Fruit fly (Drosophila melanogaster) Kc167 (cell line): ENCODE data around the gene CCDC53.

ENCODE experiments used
- Myc ChIP-seq: fragments of >200 bp; optimal IDR thresholded peaks from 2 replicates; lab custom pipeline; 2017; ENCODE audit warnings: missing external identifiers
- h ChIP-seq: fragments of >200 bp; optimal IDR thresholded peaks from 3 replicates; lab custom pipeline; 2018; ENCODE audit warnings: missing external identifiers
- psq ChIP-seq: fragments of >200 bp; optimal IDR thresholded peaks from 2 replicates; lab custom pipeline; 2017; ENCODE audit warnings: missing external identifiers
- ttk ChIP-seq: sonication (Bioruptor generic); optimal IDR thresholded peaks from 2 replicates; lab custom pipeline; 2017; ENCODE audit warnings: missing external identifiers

DNA sequence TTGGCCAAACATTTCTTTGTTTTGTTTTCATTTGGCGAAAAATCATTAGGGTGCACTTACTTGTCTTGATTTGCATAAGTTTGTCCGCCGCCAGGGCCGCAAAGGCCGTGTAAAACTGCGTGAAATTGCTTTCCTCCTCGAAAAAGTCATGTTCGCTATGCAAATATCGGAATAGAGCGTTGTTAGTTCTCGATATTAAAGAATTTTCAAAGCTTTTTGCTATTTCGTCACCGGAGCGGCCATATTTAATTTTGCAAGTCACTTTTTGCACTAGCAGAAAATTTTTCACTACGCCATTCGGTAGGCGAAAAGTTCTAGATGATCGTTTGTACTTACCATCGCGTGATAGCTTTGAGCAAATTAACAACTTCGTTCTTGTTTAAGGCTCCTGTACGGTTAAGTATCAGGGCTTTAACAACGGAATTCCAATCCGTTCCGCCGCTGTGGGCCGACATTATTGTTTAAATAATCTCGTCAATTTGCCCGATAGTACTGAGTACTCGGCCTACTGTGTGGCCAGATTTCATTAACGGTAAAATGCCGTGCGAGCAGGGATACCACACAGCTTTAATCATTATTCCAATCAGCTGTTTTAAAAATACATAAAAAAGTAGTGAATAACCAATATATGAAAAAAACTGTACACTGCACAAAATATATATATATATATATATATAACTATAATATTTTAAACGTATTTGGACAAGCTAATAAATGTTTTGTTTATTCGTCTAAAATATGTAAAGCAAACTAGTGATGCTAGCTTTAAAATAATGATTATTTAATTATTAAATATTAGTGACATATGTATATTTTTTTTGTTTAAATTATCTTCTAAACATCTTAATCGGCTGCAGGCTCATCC lies 30.4 kb downstream of the CCDC53 start, which contains the start of gene poe:
- TF ChIP-seq psq (lab: Kevin White, UChicago) (no peak), Myc (lab: Kevin White, UChicago) (no peak), h (no peak), ttk (lab: Kevin White, UChicago) (no peak)
